Worm (Caenorhabditis elegans) whole organism, L1 larva: ENCODE measurements around the gene T28C6.10.

Experiments used
- C34B4.2 ChIP-seq: sonication (generic microtip); optimal IDR thresholded peaks from 2 replicates; lab custom pipeline; 2017; ENCODE audit warnings: mild to moderate bottlenecking, missing genetic modification characterization, missing compliant biosample characterization
- Y116A8C.19 ChIP-seq: sonication (generic microtip); optimal IDR thresholded peaks from 2 replicates; lab custom pipeline; 2016; ENCODE audit warnings: missing compliant biosample characterization, missing genetic modification characterization, borderline replicate concordance
- aha-1 ChIP-seq: fragments of 150-350 bp; optimal IDR thresholded peaks from 2 replicates; lab custom pipeline; 2014; ENCODE audit warnings: missing biosample characterization, missing genetic modification characterization
- aly-2 ChIP-seq: fragments of 150-350 bp; optimal IDR thresholded peaks from 2 replicates; lab custom pipeline; 2014; ENCODE audit warnings: missing biosample characterization, missing genetic modification characterization
- blmp-1 ChIP-seq: fragments of 150-350 bp; optimal IDR thresholded peaks from 2 replicates; lab custom pipeline; 2014; ENCODE audit warnings: missing biosample characterization, missing genetic modification characterization
- ceh-63 ChIP-seq: fragments of 200-800 bp; sonication (Bioruptor generic); optimal IDR thresholded peaks from 2 replicates; lab custom pipeline; 2018; ENCODE audit warnings: mild to moderate bottlenecking, missing genetic modification characterization, missing compliant biosample characterization
- ceh-82 ChIP-seq, 3 experiments: fragments of 150-350 bp in 1 of 3; sonication (generic microtip) in 2 of 3; optimal IDR thresholded peaks; 2 replicates each; lab custom pipeline; 2014 to 2017; ENCODE audit warnings: missing biosample characterization in 3 of 3, missing genetic modification characterization in 3 of 3
- ceh-88 ChIP-seq: fragments of 200-800 bp; sonication (Bioruptor generic); IDR thresholded peaks from 2 replicates; pipeline ENCODE4 v1.3.6; 2022; ENCODE audit warnings: missing genetic modification characterization, missing compliant biosample characterization
- dpl-1 ChIP-seq, 3 experiments: fragments of 150-350 bp in 2 of 3; sonication (generic microtip) in 1 of 3; optimal IDR thresholded peaks; 2 replicates each; lab custom pipeline; 2014 to 2017; ENCODE audit warnings: missing biosample characterization in 3 of 3, missing genetic modification characterization in 3 of 3, missing genetic modification reagents in 3 of 3
- efl-1 ChIP-seq, 4 experiments: fragments of 150-350 bp; optimal IDR thresholded peaks in 3 of 4; peaks in 1 of 4; 1 replicate in 1 of 4; 2 replicates in 3 of 4; lab custom pipeline; 2014; ENCODE audit warnings: missing biosample characterization in 2 of 4, missing genetic modification characterization in 2 of 4, missing genetic modification reagents in 2 of 4
- efl-3 ChIP-seq: fragments of 200-800 bp; sonication (Bioruptor generic); optimal IDR thresholded peaks from 2 replicates; lab custom pipeline; 2018; ENCODE audit warnings: mild to moderate bottlenecking, missing genetic modification characterization, missing compliant biosample characterization
- egl-27 ChIP-seq, 2 experiments: fragments of 150-350 bp in 1 of 2; sonication (generic microtip); optimal IDR thresholded peaks; 3 replicates each; lab custom pipeline; 2017 to 2018; ENCODE audit warnings: missing biosample characterization in 2 of 2, missing genetic modification characterization in 2 of 2, missing genetic modification reagents in 2 of 2
- fkh-10 ChIP-seq: sonication (generic microtip); optimal IDR thresholded peaks from 2 replicates; lab custom pipeline; 2017; ENCODE audit warnings: missing biosample characterization, missing genetic modification reagents, missing genetic modification characterization
- hlh-17 ChIP-seq: fragments of 200-800 bp; sonication (Bioruptor generic); optimal IDR thresholded peaks from 2 replicates; lab custom pipeline; 2018; ENCODE audit warnings: missing genetic modification characterization, mild to moderate bottlenecking, missing compliant biosample characterization, moderate library complexity, borderline replicate concordance
- irx-1 ChIP-seq: sonication (generic microtip); optimal IDR thresholded peaks from 2 replicates; lab custom pipeline; 2016; ENCODE audit warnings: missing genetic modification characterization, missing compliant biosample characterization
- jun-1 ChIP-seq: fragments of 150-350 bp; optimal IDR thresholded peaks from 2 replicates; lab custom pipeline; 2014; ENCODE audit warnings: missing biosample characterization, missing genetic modification reagents, missing genetic modification characterization
- lin-13 ChIP-seq: fragments of 150-350 bp; optimal IDR thresholded peaks from 2 replicates; lab custom pipeline; 2014; ENCODE audit warnings: missing biosample characterization, missing genetic modification reagents, missing genetic modification characterization
- lin-14 ChIP-seq: fragments of 200-800 bp; sonication (Bioruptor generic); optimal IDR thresholded peaks from 2 replicates; lab custom pipeline; 2018; ENCODE audit warnings: mild to moderate bottlenecking, missing genetic modification characterization, moderate library complexity, missing compliant biosample characterization
- mef-2 ChIP-seq: fragments of 150-350 bp; optimal IDR thresholded peaks from 2 replicates; lab custom pipeline; 2014; ENCODE audit warnings: missing biosample characterization, missing genetic modification characterization
- nhr-11 ChIP-seq: fragments of 150-350 bp; optimal IDR thresholded peaks from 2 replicates; lab custom pipeline; 2014; ENCODE audit warnings: missing biosample characterization, missing genetic modification characterization
- nhr-71 ChIP-seq: sonication (generic microtip); optimal IDR thresholded peaks from 2 replicates; lab custom pipeline; 2016; ENCODE audit warnings: mild to moderate bottlenecking, missing genetic modification characterization, moderate library complexity, missing compliant biosample characterization
- nhr-76 ChIP-seq: sonication (generic microtip); optimal IDR thresholded peaks from 2 replicates; lab custom pipeline; 2017; ENCODE audit warnings: missing biosample characterization, missing genetic modification characterization
- nhr-90 ChIP-seq: sonication (generic microtip); optimal IDR thresholded peaks from 2 replicates; lab custom pipeline; 2016; ENCODE audit warnings: mild to moderate bottlenecking, missing genetic modification characterization, missing compliant biosample characterization; ENCODE audit not compliant: poor library complexity
- pax-3 ChIP-seq: fragments of 200-800 bp; sonication (Bioruptor generic); optimal IDR thresholded peaks from 2 replicates; lab custom pipeline; 2018; ENCODE audit warnings: mild to moderate bottlenecking, missing genetic modification characterization, moderate library complexity, missing compliant biosample characterization
- rnt-1 ChIP-seq: sonication (generic microtip); optimal IDR thresholded peaks from 2 replicates; lab custom pipeline; 2016; ENCODE audit warnings: mild to moderate bottlenecking, missing genetic modification characterization, moderate library complexity, missing compliant biosample characterization
- sox-4 ChIP-seq: sonication (generic microtip); optimal IDR thresholded peaks from 2 replicates; lab custom pipeline; 2016; ENCODE audit warnings: missing genetic modification characterization, missing compliant biosample characterization
- sptf-1 ChIP-seq: fragments of 150-350 bp; optimal IDR thresholded peaks from 2 replicates; lab custom pipeline; 2014; ENCODE audit warnings: missing biosample characterization, missing genetic modification characterization
- tlp-1 ChIP-seq: fragments of 150-350 bp; optimal IDR thresholded peaks from 2 replicates; lab custom pipeline; 2014; ENCODE audit warnings: missing biosample characterization, missing genetic modification characterization
- unc-130 ChIP-seq: fragments of 150-350 bp; optimal IDR thresholded peaks from 2 replicates; lab custom pipeline; 2017; ENCODE audit warnings: missing biosample characterization, missing genetic modification characterization, inconsistent platforms
- unc-30 ChIP-seq: sonication (generic microtip); optimal IDR thresholded peaks from 2 replicates; lab custom pipeline; 2017; ENCODE audit warnings: missing biosample characterization, missing genetic modification characterization
- unc-62 ChIP-seq: fragments of 150-350 bp; optimal IDR thresholded peaks from 2 replicates; lab custom pipeline; 2014; ENCODE audit warnings: missing biosample characterization, missing genetic modification reagents, missing genetic modification characterization
- unc-86 ChIP-seq: sonication (generic microtip); optimal IDR thresholded peaks from 2 replicates; lab custom pipeline; 2016; ENCODE audit warnings: missing genetic modification characterization, missing compliant biosample characterization
- unc-98 ChIP-seq: fragments of 200-800 bp; sonication (Bioruptor generic); IDR thresholded peaks from 2 replicates; pipeline ENCODE4 v1.3.6; 2022; ENCODE audit warnings: missing genetic modification characterization, missing compliant biosample characterization
- vab-15 ChIP-seq: sonication (generic microtip); optimal IDR thresholded peaks from 2 replicates; lab custom pipeline; 2017; ENCODE audit warnings: missing genotype, mild to moderate bottlenecking, missing genetic modification characterization, missing compliant biosample characterization
- xbp-1 ChIP-seq: sonication (generic microtip); optimal IDR thresholded peaks from 2 replicates; lab custom pipeline; 2016; ENCODE audit warnings: missing genetic modification characterization, missing compliant biosample characterization
- zip-4 ChIP-seq: fragments of 200-800 bp; sonication (Bioruptor generic); optimal IDR thresholded peaks from 2 replicates; lab custom pipeline; 2018; ENCODE audit warnings: mild to moderate bottlenecking, missing genetic modification characterization, moderate library complexity, missing compliant biosample characterization

Gene T28C6.10

DNA sequence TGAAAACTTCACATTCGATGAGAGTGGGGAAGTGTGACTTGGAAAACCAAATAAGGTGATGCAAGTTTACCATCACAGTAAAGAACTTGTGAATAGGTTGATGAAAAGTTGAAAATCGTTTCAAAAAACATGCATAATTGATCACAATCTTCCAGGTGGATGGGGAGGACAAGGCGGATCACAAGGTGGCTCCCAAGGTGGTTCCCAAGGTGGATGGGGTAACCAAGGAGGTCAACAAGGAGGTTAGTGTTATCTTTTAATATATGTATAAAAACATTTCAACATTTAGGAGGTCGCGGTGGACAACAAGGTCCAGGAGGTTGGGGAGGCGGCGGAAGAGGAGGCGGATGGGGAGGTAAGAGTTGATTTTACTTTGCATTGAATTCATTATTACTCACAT is at the start of gene T28C6.10:
T28C6.10 (plus strand) TSS at position 301 of the 400 bp plus-strand sequence.
- TF ChIP-seq jun-1 (tag; lab: Kevin White, UChicago) = no peak
- no peak for TF ChIP-seq lin-13
- TF ChIP-seq tlp-1 (tag; lab: Kevin White, UChicago) = no peak
- TF ChIP-seq blmp-1 (tag; lab: Kevin White, UChicago) = no peak
- TF ChIP-seq mef-2 (tag; lab: Kevin White, UChicago) = no peak
- no peak for TF ChIP-seq hlh-17 (GFP tag; lab: Kevin White, UChicago)
- TF ChIP-seq unc-86 (tag; lab: Kevin White, UChicago) = no peak
- no peak for TF ChIP-seq nhr-71 (tag; lab: Kevin White, UChicago)
- no peak for TF ChIP-seq egl-27 (tag; optimal IDR thresholded peaks at IDR 0.05; lab: Kevin White, UChicago)
- no peak for TF ChIP-seq nhr-11
- no peak for TF ChIP-seq Y116A8C.19 (tag; lab: Kevin White, UChicago)
- no peak for TF ChIP-seq aly-2 (tag; lab: Kevin White, UChicago)
- no peak for TF ChIP-seq irx-1 (tag; lab: Kevin White, UChicago)
- no peak for TF ChIP-seq unc-130 (tag; lab: Kevin White, UChicago)
- TF ChIP-seq sptf-1 (tag; lab: Kevin White, UChicago) = no peak
- TF ChIP-seq fkh-10 (GFP tag; lab: Kevin White, UChicago) = no peak
- no peak for TF ChIP-seq C34B4.2 (tag; lab: Kevin White, UChicago)
- no peak for TF ChIP-seq nhr-90
- TF ChIP-seq efl-3 = no peak

DNA sequence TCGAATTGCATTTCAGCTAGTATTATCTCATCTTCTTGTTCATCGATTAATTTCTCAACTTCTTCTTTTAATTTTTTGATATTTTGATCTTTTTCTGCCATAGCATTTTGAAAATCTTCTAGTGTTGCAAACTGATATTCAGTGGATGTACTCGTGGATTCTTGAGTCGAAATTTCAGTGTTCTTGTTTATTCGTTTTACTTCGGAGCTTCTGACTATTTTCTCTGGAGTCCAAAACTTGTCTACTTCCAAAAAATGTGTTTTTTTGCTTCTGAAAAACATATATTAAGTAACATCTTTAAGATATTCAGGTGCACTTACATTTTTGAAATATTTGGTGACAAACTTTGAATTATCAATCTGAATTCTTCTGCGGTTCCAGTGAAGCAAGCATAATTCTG is 48.2 kb upstream of the T28C6.10 start, which contains the start of gene F20C5.5:
F20C5.5 (minus strand) TSS at position 101 of the 400 bp plus-strand sequence.
- no peak for TF ChIP-seq lin-14 (GFP tag; lab: Kevin White, UChicago)
- no peak for TF ChIP-seq unc-30 (tag; lab: Kevin White, UChicago)
- TF ChIP-seq blmp-1 (tag; lab: Kevin White, UChicago) = no peak
- no peak for TF ChIP-seq unc-86 (tag; lab: Kevin White, UChicago)
- TF ChIP-seq ceh-88 = no peak
- no peak for TF ChIP-seq rnt-1 (tag; lab: Kevin White, UChicago)
- TF ChIP-seq dpl-1 (GFP tag; optimal IDR thresholded peaks at IDR 0.05; lab: Kevin White, UChicago) = no peak
- no peak for TF ChIP-seq vab-15 (tag; lab: Kevin White, UChicago)
- TF ChIP-seq sox-4 (tag; lab: Kevin White, UChicago) = no peak
- TF ChIP-seq unc-62 = no peak
- TF ChIP-seq xbp-1 = no peak
- TF ChIP-seq ceh-63 (GFP tag; lab: Kevin White, UChicago) = no peak
- no peak for TF ChIP-seq egl-27 (tag; optimal IDR thresholded peaks at IDR 0.05; lab: Kevin White, UChicago)
- TF ChIP-seq aha-1 (tag; lab: Kevin White, UChicago) = no peak
- no peak for TF ChIP-seq mef-2 (tag; lab: Kevin White, UChicago)
- TF ChIP-seq zip-4 (GFP tag; lab: Kevin White, UChicago) = no peak
- TF ChIP-seq pax-3 (tag; lab: Kevin White, UChicago) = no peak

ce11 chrIV:8772800-8773256 is 44.9 kb upstream of the T28C6.10 start, which contains the start of gene F20C5.6:
TSS of gene F20C5.6 (minus strand) at chrIV:8773206.
- TF ChIP-seq ceh-88 (no peak), ceh-82 (tag; optimal IDR thresholded peaks at IDR 0.05; lab: Kevin White, UChicago) (no peak), unc-98 (GFP tag; lab: Robert Waterston, UW) (no peak), nhr-76 (tag; lab: Kevin White, UChicago) (no peak), efl-1 (optimal IDR thresholded peaks at IDR 0.05; lab: Kevin White, UChicago) (no peak), efl-1 (GFP tag; optimal IDR thresholded peaks at IDR 0.05 in 1 of 2; lab: Kevin White, UChicago) (peak in 1 of 2 experiments; percentile 26), ceh-63 (GFP tag; lab: Kevin White, UChicago) (no peak)
